Worm (Caenorhabditis elegans) whole organism, early embryonic: ENCODE measurements around the gene alg-4.

Source experiments
- B0310.2 ChIP-seq: sonication (generic microtip); optimal IDR thresholded peaks from 2 replicates; lab custom pipeline; 2016; ENCODE audit warnings: mild to moderate bottlenecking, missing genetic modification characterization, missing compliant biosample characterization
- F13C5.2 ChIP-seq: sonication (generic microtip); optimal IDR thresholded peaks from 2 replicates; lab custom pipeline; 2017; ENCODE audit warnings: mild to moderate bottlenecking, missing genetic modification characterization, inconsistent platforms, missing compliant biosample characterization
- aly-1 ChIP-seq: sonication (generic microtip); optimal IDR thresholded peaks from 2 replicates; lab custom pipeline; 2016; ENCODE audit warnings: missing genetic modification characterization, missing compliant biosample characterization
- ama-1 ChIP-seq: fragments of 150-350 bp; optimal IDR thresholded peaks from 2 replicates; lab custom pipeline; 2014
- ceh-13 ChIP-seq: fragments of 200-800 bp; sonication (Bioruptor generic); optimal IDR thresholded peaks from 2 replicates; lab custom pipeline; 2018; ENCODE audit warnings: mild to moderate bottlenecking, missing genetic modification characterization, missing compliant biosample characterization
- ceh-36 ChIP-seq: sonication (generic microtip); optimal IDR thresholded peaks from 2 replicates; lab custom pipeline; 2016; ENCODE audit warnings: missing genetic modification characterization, inconsistent platforms, missing compliant biosample characterization
- ets-7 ChIP-seq: sonication (generic microtip); optimal IDR thresholded peaks from 2 replicates; lab custom pipeline; 2016; ENCODE audit warnings: missing genotype, missing genetic modification characterization, missing compliant biosample characterization
- flt-1 ChIP-seq: fragments of 200-800 bp; sonication (Bioruptor generic); IDR thresholded peaks from 2 replicates; pipeline ENCODE4 v1.3.6; 2022; ENCODE audit warnings: missing genetic modification characterization, missing compliant biosample characterization
- hmbx-1 ChIP-seq: sonication (generic microtip); optimal IDR thresholded peaks from 2 replicates; lab custom pipeline; 2016; ENCODE audit warnings: mild to moderate bottlenecking, missing genetic modification characterization, missing compliant biosample characterization
- hmg-4 ChIP-seq: fragments of 200-800 bp; sonication (Bioruptor generic); optimal IDR thresholded peaks from 2 replicates; lab custom pipeline; 2018; ENCODE audit warnings: mild to moderate bottlenecking, missing genetic modification characterization, missing compliant biosample characterization
- hnd-1 ChIP-seq: sonication (generic microtip); optimal IDR thresholded peaks from 2 replicates; lab custom pipeline; 2016; ENCODE audit warnings: missing genetic modification characterization, missing compliant biosample characterization
- pes-1 ChIP-seq: fragments of 200-800 bp; sonication (Bioruptor generic); IDR thresholded peaks from 2 replicates; pipeline ENCODE4 v1.3.6; 2022; ENCODE audit warnings: missing genetic modification reagents, missing genetic modification characterization, missing compliant biosample characterization
- scrt-1 ChIP-seq: fragments of 200-800 bp; sonication (Bioruptor generic); IDR thresholded peaks from 2 replicates; pipeline ENCODE4 v1.3.6; 2022; ENCODE audit warnings: missing genetic modification characterization, missing compliant biosample characterization
- sea-1 ChIP-seq: fragments of 200-800 bp; sonication (Bioruptor generic); conservative IDR thresholded peaks from 2 replicates; pipeline ENCODE4 v1.3.6; 2022; ENCODE audit warnings: missing genetic modification characterization, missing compliant biosample characterization
- tbx-11 ChIP-seq: fragments of 200-800 bp; sonication (Bioruptor generic); IDR thresholded peaks from 2 replicates; pipeline ENCODE4 v1.3.6; 2022; ENCODE audit warnings: missing genetic modification characterization, missing compliant biosample characterization
- tbx-37 ChIP-seq: fragments of 200-800 bp; sonication (Bioruptor generic); conservative IDR thresholded peaks from 2 replicates; pipeline ENCODE4 v1.3.6; 2022; ENCODE audit warnings: missing genetic modification reagents, missing genetic modification characterization, missing compliant biosample characterization
- tra-4 ChIP-seq: sonication (generic microtip); optimal IDR thresholded peaks from 2 replicates; lab custom pipeline; 2017; ENCODE audit warnings: missing genetic modification characterization, missing compliant biosample characterization

The alg-4 gene

ce11 chrIII:9910608-9911479, 19.6 kb upstream of the alg-4 start, which contains the start of the genes cyld-1 and F40F12.9:
TSS of gene cyld-1 (minus strand) at chrIII:9910658.
TSS of gene F40F12.9 (plus strand) at chrIII:9911328.
- TF ChIP-seq tbx-37 (no peak), tra-4 (tag; lab: Kevin White, UChicago) (no peak), hmbx-1 (tag; lab: Kevin White, UChicago) (no peak), aly-1 (no peak), tbx-11 (no peak), flt-1 (GFP tag; lab: Robert Waterston, UW) (no peak), hmg-4 (GFP tag; lab: Kevin White, UChicago) (no peak), B0310.2 (tag; lab: Kevin White, UChicago) (no peak), ceh-36 (no peak)

- TF ChIP-seq scrt-1 (GFP tag; lab: Robert Waterston, UW) = no peak
- no peak for TF ChIP-seq F13C5.2 (tag; lab: Kevin White, UChicago)
- no peak for TF ChIP-seq ceh-36
- TF ChIP-seq hmbx-1 (tag; lab: Kevin White, UChicago) = no peak
- TF ChIP-seq aly-1 = no peak
- no peak for TF ChIP-seq tbx-11
Observed at ce11 chrIII:9908769-9909168, 17.5 kb upstream of the alg-4 start.

DNA sequence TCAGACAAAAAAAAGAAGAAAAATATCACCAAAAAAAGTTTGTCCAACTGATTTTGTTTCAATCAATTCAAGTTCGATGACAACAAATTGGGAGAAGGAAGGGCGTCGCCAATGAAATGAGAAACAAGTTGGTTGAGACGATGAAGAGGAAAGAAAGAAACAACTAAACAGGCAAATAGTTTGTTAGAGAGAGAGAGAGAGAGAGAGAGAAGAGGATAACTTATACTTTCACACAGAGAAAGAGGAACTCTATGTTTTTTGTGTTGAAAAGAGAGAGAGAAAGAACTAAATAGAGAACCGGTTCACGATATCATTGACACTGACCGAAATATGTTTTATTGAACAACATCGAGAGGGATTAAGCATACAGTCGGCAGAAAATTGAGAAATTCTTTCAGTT, 16.4 kb upstream of the alg-4 start:
- TF ChIP-seq scrt-1 (GFP tag; lab: Robert Waterston, UW) (no peak), tra-4 (tag; lab: Kevin White, UChicago) (no peak), ceh-13 (no peak), aly-1 (no peak), F13C5.2 (tag; lab: Kevin White, UChicago) (no peak), hmbx-1 (tag; lab: Kevin White, UChicago) (no peak)

- TF ChIP-seq ceh-13 (no peak), aly-1 (no peak), ama-1 (lab: Kevin White, UChicago) (no peak)
Observed at ce11 chrIII:9905307-9905706, 14.1 kb upstream of the alg-4 start.

DNA sequence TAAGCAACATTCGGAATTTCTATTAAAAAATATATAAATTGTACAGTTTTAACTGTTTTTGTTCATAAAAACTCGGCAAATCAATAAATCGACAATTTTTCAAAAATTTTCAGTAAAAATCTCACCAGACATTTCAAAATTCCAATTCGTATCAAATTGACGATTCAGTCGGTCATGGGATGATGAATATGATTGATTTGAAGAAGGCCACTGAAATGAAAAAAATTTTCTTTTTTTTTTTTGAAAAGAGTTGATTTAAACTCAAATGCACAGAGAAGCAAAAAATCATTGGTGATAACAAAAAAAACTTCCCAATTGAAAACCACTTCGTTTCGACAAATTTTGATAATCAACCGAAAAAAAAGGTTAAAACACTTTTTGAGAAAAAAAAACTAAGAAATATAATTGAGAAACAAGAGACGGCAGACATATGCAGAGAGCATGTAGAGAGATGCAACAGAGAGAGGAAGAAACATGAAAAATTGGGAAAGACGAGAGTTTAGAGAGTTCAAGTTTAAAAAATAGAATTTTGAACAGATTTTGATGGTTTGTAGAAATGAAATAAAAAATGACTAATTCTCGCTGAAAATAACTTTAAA, 12.6 kb upstream of the alg-4 start:
- TF ChIP-seq sea-1 (GFP tag; lab: Robert Waterston, UW) = no peak
- no peak for TF ChIP-seq F13C5.2 (tag; lab: Kevin White, UChicago)
- TF ChIP-seq tbx-37 = no peak
- no peak for TF ChIP-seq tra-4 (tag; lab: Kevin White, UChicago)
- no peak for TF ChIP-seq ets-7 (tag; lab: Kevin White, UChicago)
- TF ChIP-seq hnd-1 (tag; lab: Kevin White, UChicago) = no peak
- TF ChIP-seq ceh-36 = no peak
- no peak for TF ChIP-seq aly-1
- TF ChIP-seq hmbx-1 (tag; lab: Kevin White, UChicago) = no peak
- TF ChIP-seq ceh-13 = no peak
- TF ChIP-seq B0310.2 (tag; lab: Kevin White, UChicago) = no peak
- no peak for TF ChIP-seq pes-1 (GFP tag; lab: Robert Waterston, UW)
- TF ChIP-seq scrt-1 (GFP tag; lab: Robert Waterston, UW) = no peak
- TF ChIP-seq flt-1 (GFP tag; lab: Robert Waterston, UW) = no peak
- TF ChIP-seq hmg-4 (GFP tag; lab: Kevin White, UChicago) = no peak
- TF ChIP-seq ama-1 (lab: Kevin White, UChicago) = no peak

DNA sequence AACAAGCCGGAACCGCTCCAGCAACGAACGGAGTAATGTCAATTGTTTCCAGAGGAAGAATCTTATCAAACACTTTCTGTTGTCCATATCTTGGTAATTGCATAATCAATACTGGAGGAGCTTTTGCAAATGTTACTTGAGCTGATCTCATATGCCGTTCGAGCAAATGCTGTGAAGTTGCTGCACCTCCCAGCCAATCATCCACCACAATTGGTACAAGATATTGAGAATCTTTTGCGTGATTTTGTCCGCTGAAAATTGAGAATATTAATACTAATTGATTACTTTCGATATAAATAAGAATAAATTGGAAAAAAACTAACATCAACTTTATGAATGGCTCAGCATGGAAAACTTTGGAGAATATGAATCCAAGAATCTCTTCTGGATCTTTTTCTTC, 8.5 kb upstream of the alg-4 start:
- TF ChIP-seq ceh-13 (no peak), hmbx-1 (tag; lab: Kevin White, UChicago) (no peak)

DNA sequence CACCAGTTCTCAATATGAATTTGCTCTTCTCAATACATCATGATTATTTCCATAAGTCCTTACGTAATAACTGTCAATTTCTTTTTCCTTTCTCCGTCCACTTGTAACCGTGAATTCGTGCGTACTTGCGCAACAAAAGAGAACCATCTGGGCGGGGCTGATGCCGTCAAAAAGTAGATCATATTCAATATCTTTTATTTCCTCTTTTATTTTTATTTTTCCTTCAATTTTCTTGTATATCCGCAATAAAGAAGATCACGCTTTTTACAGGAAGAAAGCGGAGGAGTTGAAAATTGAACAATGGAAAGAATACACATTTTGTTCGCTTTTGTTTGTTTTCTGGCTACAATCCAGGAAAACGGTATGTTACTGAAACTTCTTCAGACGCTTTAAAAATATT, 1.6 kb upstream of the alg-4 start, which contains the start of gene mam-7:
Gene mam-7 (plus strand): TSS at position 301 of the 400 bp plus-strand sequence.
- TF ChIP-seq flt-1 (GFP tag; lab: Robert Waterston, UW) (no peak), ama-1 (lab: Kevin White, UChicago) (no peak), ets-7 (tag; lab: Kevin White, UChicago) (no peak), aly-1 (no peak), pes-1 (GFP tag; lab: Robert Waterston, UW) (no peak), tbx-37 (no peak), hmg-4 (GFP tag; lab: Kevin White, UChicago) (no peak), ceh-36 (no peak), sea-1 (GFP tag; lab: Robert Waterston, UW) (no peak), tra-4 (tag; lab: Kevin White, UChicago) (no peak), hnd-1 (tag; lab: Kevin White, UChicago) (no peak), ceh-13 (no peak), tbx-11 (no peak), scrt-1 (GFP tag; lab: Robert Waterston, UW) (no peak), B0310.2 (tag; lab: Kevin White, UChicago) (no peak), hmbx-1 (tag; lab: Kevin White, UChicago) (no peak), F13C5.2 (tag; lab: Kevin White, UChicago) (no peak)

ce11 chrIII:9886323-9886722, 4.9 kb downstream of the alg-4 start:
- no peak for TF ChIP-seq flt-1 (GFP tag; lab: Robert Waterston, UW)
- no peak for TF ChIP-seq ama-1 (lab: Kevin White, UChicago)
- no peak for TF ChIP-seq tra-4 (tag; lab: Kevin White, UChicago)
- TF ChIP-seq F13C5.2 (tag; lab: Kevin White, UChicago) = no peak
- TF ChIP-seq aly-1 = no peak
- TF ChIP-seq tbx-11 = no peak
- no peak for TF ChIP-seq ceh-13
- TF ChIP-seq ets-7 (tag; lab: Kevin White, UChicago) = no peak
- TF ChIP-seq hmbx-1 (tag; lab: Kevin White, UChicago) = no peak
- no peak for TF ChIP-seq hnd-1 (tag; lab: Kevin White, UChicago)
- no peak for TF ChIP-seq scrt-1 (GFP tag; lab: Robert Waterston, UW)
